Worm (Caenorhabditis elegans) whole organism, mixed stage, embryonic: ENCODE measurements around the gene srp-3.

Source experiments
- elt-1 ChIP-seq: sonication (generic microtip); optimal IDR thresholded peaks from 2 replicates; lab custom pipeline; 2017; ENCODE audit warnings: missing genetic modification characterization, mild to moderate bottlenecking, missing compliant biosample characterization, antibody characterized with exemption, moderate library complexity, borderline replicate concordance; ENCODE audit not compliant: insufficient read depth
- elt-3 ChIP-seq: fragments of 150-350 bp; optimal IDR thresholded peaks from 2 replicates; lab custom pipeline; 2014; ENCODE audit warnings: missing biosample characterization, missing genetic modification characterization
- lin-13 ChIP-seq: fragments of 150-350 bp; optimal IDR thresholded peaks from 2 replicates; lab custom pipeline; 2014; ENCODE audit warnings: missing biosample characterization, missing genetic modification characterization
- lin-32 ChIP-seq: fragments of 200-800 bp; sonication (Bioruptor generic); optimal IDR thresholded peaks from 2 replicates; lab custom pipeline; 2018; ENCODE audit warnings: mild to moderate bottlenecking, missing genetic modification characterization, missing compliant biosample characterization
- mab-5 ChIP-seq: fragments of 150-350 bp; optimal IDR thresholded peaks from 2 replicates; lab custom pipeline; 2014; ENCODE audit warnings: missing biosample characterization, missing genetic modification characterization
- nhr-237 ChIP-seq: fragments of 150-350 bp; optimal IDR thresholded peaks from 2 replicates; lab custom pipeline; 2014; ENCODE audit warnings: missing biosample characterization, missing genetic modification characterization
- nhr-76 ChIP-seq: sonication (generic microtip); optimal IDR thresholded peaks from 2 replicates; lab custom pipeline; 2017; ENCODE audit warnings: missing biosample characterization, missing genetic modification characterization
- sem-2 ChIP-seq: fragments of 200-800 bp; sonication (Bioruptor generic); optimal IDR thresholded peaks from 2 replicates; lab custom pipeline; 2018; ENCODE audit warnings: mild to moderate bottlenecking, missing genetic modification characterization, missing compliant biosample characterization
- snpc-4 ChIP-seq: fragments of 150-350 bp; optimal IDR thresholded peaks from 2 replicates; lab custom pipeline; 2014; ENCODE audit warnings: missing biosample characterization, missing genetic modification characterization
- unc-62 ChIP-seq: fragments of 150-350 bp; optimal IDR thresholded peaks from 2 replicates; lab custom pipeline; 2014; ENCODE audit warnings: missing biosample characterization, missing genetic modification reagents, missing genetic modification characterization
- zip-8 ChIP-seq: fragments of 150-350 bp; optimal IDR thresholded peaks from 2 replicates; lab custom pipeline; 2014; ENCODE audit warnings: missing biosample characterization, missing genetic modification characterization
- ztf-11 ChIP-seq: fragments of 150-350 bp; optimal IDR thresholded peaks from 2 replicates; lab custom pipeline; 2014; ENCODE audit warnings: missing biosample characterization, missing genetic modification characterization

- TF ChIP-seq lin-13 (tag; lab: Kevin White, UChicago), result no peak
- no peak for TF ChIP-seq zip-8 (tag; lab: Kevin White, UChicago)
- no peak for TF ChIP-seq unc-62
- TF ChIP-seq lin-32, result no peak
- no peak for TF ChIP-seq ztf-11 (tag; lab: Kevin White, UChicago)
- no peak for TF ChIP-seq elt-1
- TF ChIP-seq snpc-4 (tag; lab: Kevin White, UChicago), result no peak
- TF ChIP-seq sem-2 (GFP tag; lab: Kevin White, UChicago), result no peak
- no peak for TF ChIP-seq nhr-237 (tag; lab: Kevin White, UChicago)
- no peak for TF ChIP-seq mab-5 (tag; lab: Kevin White, UChicago)
- no peak for TF ChIP-seq elt-3 (tag; lab: Kevin White, UChicago)
- TF ChIP-seq nhr-76 (tag; lab: Kevin White, UChicago), result no peak
Observed at ce11 chrV:1895483-1895882, 13.2 kb upstream of the srp-3 start, which contains the start of gene nphp-2.
